Worm (Caenorhabditis elegans) whole organism, dauer: ENCODE data around the gene trpp-5.

ENCODE experiments used
- unc-62 ChIP-seq: sonication (generic microtip); optimal IDR thresholded peaks from 2 replicates; lab custom pipeline; 2017; ENCODE audit warnings: missing biosample characterization, missing genetic modification reagents, missing genetic modification characterization

The trpp-5 gene

ce11 chrII:12202281-12202680, at the start of gene trpp-5:
trpp-5 (minus strand) TSS chrII:12202381.
- TF ChIP-seq unc-62 (GFP tag; lab: Kevin White, UChicago): no peak

DNA sequence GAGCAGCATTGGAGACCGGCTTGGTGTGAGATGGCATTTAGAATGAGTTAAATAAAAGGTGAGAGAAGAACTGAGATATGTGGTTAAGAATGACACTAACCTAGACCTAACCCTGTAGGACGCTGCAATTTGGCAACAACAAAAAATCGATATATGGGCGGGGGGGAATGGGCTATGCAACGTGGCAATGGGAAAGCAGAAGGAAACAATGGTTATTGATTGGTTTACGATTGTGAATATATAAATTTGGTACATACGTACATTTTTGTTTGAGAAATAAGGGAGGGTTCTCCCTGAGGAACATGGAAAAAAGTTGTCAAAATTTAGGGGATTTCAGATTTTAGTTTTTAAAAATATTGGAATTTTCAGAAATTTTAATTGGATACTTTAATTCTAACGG, 46.9 kb upstream of the trpp-5 start, which contains the start of gene tag-276:
Gene tag-276, minus strand, starts transcription at position 101 of the 400 bp plus-strand sequence.
- TF ChIP-seq unc-62 (GFP tag; lab: Kevin White, UChicago): no peak

ce11 chrII:12242551-12242950, 40.4 kb upstream of the trpp-5 start, which contains the start of gene Y57A10A.24:
Y57A10A.24 (plus strand) TSS chrII:12242946.
- no peak for TF ChIP-seq unc-62 (GFP tag; lab: Kevin White, UChicago)

- no peak for TF ChIP-seq unc-62 (GFP tag; lab: Kevin White, UChicago)
Observed at ce11 chrII:12241792-12242191, 39.6 kb upstream of the trpp-5 start.

DNA sequence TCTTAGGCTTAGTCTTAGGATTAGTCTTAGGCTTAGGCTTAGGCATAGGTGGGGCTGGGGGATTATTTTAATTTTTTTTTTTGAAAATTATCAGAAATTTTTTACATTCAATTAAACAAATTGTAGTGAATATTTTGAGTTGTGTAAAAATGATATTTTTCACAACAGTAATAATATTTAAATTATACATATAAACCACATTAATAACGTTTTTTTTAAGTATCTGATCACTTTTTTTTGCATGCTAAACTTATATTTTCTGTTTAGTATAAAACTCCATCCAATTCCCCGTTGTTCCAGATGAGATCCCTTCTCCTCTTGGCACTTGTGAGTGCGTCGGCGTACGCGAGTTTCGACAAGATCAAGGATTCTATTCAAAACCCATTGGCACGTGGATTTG, 37.9 kb upstream of the trpp-5 start, which contains the start of gene txdc-12.1:
Gene txdc-12.1, plus strand, starts transcription at position 301 of the 400 bp plus-strand sequence.
- TF ChIP-seq unc-62 (GFP tag; lab: Kevin White, UChicago): no peak

DNA sequence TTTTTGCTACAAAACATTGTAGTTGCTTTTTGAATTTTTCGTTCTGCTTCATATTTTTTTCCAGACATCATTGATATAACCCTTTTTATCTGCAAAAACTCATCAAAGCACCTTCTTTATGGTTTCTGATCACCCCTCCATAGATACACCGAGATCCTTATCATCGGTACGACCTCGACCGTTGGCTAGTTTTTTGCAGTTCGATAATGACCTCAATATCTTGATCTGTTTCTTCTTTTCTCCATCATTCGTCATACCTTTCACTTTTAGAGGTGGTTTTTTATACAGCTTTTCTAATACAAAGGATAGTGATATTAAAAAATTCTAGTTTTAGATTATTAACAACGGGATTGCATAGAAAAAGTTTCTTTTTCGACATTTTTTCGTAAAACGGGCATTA, 37.3 kb upstream of the trpp-5 start:
- no peak for TF ChIP-seq unc-62 (GFP tag; lab: Kevin White, UChicago)

DNA sequence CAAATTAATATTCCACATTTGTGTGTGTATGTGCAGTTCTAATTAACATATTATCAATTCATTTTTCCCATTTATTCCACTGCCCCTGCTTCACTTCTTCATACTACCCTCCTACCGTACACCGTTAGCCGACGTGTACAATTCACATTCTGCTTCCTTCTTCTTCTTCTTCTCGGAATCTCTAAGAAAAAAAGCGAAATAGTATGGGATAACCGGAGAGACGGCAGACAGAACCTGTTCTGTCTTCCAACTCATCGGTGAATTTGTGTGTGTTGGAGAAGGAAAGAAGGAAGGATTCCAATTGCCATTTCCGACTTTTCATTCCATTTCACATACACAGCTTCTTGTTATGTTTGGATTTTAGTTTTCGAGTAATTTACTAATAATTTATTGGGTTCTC, 35.4 kb upstream of the trpp-5 start:
- TF ChIP-seq unc-62 (GFP tag; lab: Kevin White, UChicago): no peak

DNA sequence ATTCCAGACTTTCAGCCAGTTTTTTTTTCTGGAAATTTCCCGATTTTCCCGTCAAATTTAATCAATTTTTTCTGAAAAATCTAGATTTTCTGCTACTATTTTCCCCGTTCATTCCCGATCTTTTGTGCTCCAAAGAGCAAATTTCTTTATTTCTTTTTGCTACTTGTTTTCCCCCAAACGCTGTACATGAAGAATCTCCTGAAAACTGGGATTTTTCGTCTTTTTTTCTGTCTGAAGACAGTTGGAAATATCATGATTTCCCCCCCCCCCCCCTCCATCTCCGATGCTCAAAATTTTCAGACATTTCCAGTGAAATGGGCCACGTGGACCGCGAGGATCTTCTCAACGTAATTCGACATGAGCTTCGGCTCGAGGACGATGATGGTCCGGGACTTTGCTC, 25.8 kb upstream of the trpp-5 start, which contains the start of gene sinh-1:
Gene sinh-1, plus strand, starts transcription at position 301 of the 400 bp plus-strand sequence.
- TF ChIP-seq unc-62 (GFP tag; lab: Kevin White, UChicago): no peak

DNA sequence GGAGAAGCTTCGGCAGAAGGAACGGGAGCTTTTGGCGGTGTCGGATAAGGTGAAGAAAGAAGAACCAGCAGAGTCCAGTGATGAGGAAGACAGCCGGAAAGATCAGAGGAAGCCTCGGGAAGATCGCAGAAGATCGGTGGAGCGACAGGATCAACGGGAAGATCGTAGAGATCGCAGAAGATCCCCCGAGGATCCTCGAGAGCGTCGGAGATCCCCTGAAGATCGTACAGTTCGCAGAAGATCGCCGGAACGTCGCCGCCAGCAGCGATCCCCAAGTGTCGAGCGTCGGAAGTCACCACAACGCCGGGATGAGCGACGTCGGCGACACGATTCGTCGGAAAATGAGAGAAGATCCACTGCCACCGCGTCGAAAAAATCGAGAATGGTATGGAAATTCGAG, 24.0 kb upstream of the trpp-5 start:
- no peak for TF ChIP-seq unc-62 (GFP tag; lab: Kevin White, UChicago)

- no peak for TF ChIP-seq unc-62 (GFP tag; lab: Kevin White, UChicago)
Observed at ce11 chrII:12224916-12225406, 22.8 kb upstream of the trpp-5 start, which contains the start of the genes pqn-87 and rsr-2. pqn-87 (minus strand) TSS chrII:12225086. rsr-2 (plus strand) TSS chrII:12225356.

DNA sequence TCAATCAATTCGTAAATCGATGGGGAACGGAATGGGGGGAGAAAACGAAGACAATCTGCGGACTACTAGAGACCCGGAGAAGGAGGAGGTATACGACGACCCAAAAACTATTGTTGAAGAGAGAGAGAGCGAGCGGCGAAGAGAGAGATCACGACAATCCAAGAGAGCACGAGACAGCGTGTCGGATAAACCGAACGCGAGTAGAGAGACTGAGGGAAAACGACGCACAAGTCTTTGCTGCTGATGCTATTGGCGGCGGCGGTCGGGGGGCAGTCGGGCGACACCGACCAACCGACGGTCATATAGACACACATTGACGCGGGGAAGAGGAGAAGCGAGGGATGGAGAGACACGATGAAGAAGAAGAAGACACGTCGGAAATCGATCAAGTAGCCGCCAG, 20.3 kb upstream of the trpp-5 start:
- TF ChIP-seq unc-62 (GFP tag; lab: Kevin White, UChicago): no peak

ce11 chrII:12214562-12214961, 12.4 kb upstream of the trpp-5 start:
- no peak for TF ChIP-seq unc-62 (GFP tag; lab: Kevin White, UChicago)

DNA sequence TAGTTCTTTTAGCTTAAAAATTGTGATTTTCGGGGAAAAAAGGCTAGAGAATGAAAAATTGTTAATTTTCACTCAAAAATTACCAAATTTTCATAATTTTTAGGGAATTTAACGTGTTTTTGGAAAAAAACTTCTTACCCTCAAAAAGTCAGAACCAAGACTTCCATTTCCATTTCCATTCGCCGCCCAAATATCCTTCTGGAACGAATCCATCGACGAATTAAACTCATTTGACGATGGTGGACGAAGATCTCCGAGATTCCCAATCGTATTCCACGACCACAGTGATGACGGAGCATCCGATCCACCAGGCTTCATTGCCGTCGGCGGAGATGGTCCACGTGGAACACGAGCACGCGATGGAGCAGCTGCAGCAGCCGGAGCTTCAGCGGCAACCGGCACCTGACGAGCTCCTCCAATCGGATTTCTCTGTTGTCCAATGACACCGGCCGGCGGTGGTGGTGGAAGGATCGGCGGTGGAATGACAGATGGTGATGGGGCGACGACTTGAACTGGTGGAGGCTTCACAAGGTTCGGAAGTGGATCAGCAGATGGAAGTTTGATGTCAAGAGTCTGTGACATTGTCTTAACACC, 9.6 kb upstream of the trpp-5 start:
- no peak for TF ChIP-seq unc-62 (GFP tag; lab: Kevin White, UChicago)

- no peak for TF ChIP-seq unc-62 (GFP tag; lab: Kevin White, UChicago)
Observed at ce11 chrII:12208741-12209140, 6.6 kb upstream of the trpp-5 start.

- no peak for TF ChIP-seq unc-62 (GFP tag; lab: Kevin White, UChicago)
Observed at ce11 chrII:12204617-12205016, 2.4 kb upstream of the trpp-5 start.

ce11 chrII:12202921-12203320, 740 bp upstream of the trpp-5 start, which contains the start of gene aqp-12:
aqp-12 (plus strand) TSS chrII:12203221.
- TF ChIP-seq unc-62 (GFP tag; lab: Kevin White, UChicago): no peak
